Fruit fly (Drosophila melanogaster) whole organism, prepupa: ENCODE data around the gene CG13659.

Experiments used
- CG10631 ChIP-seq: fragments of 200-800 bp; sonication (Bioruptor generic); optimal IDR thresholded peaks from 2 replicates; lab custom pipeline; 2016; ENCODE audit warnings: missing biosample characterization, missing genetic modification characterization
- CG10669 ChIP-seq: fragments of 200-800 bp; sonication (Bioruptor generic); optimal IDR thresholded peaks from 3 replicates; lab custom pipeline; 2018; ENCODE audit warnings: missing biosample characterization, mild to moderate bottlenecking, missing genetic modification characterization, moderate library complexity
- CG3032 ChIP-seq: fragments of 200-800 bp; optimal IDR thresholded peaks from 2 replicates; lab custom pipeline; 2019; ENCODE audit warnings: missing biosample characterization, mild to moderate bottlenecking, missing genetic modification characterization, moderate library complexity
- salr ChIP-seq, 2 experiments: fragments of 200-800 bp; sonication (Bioruptor generic); optimal IDR thresholded peaks; 3 replicates each; lab custom pipeline; 2016 to 2018; ENCODE audit warnings: missing biosample characterization in 2 of 2, missing genetic modification characterization in 2 of 2, mild to moderate bottlenecking in 1 of 2

DNA sequence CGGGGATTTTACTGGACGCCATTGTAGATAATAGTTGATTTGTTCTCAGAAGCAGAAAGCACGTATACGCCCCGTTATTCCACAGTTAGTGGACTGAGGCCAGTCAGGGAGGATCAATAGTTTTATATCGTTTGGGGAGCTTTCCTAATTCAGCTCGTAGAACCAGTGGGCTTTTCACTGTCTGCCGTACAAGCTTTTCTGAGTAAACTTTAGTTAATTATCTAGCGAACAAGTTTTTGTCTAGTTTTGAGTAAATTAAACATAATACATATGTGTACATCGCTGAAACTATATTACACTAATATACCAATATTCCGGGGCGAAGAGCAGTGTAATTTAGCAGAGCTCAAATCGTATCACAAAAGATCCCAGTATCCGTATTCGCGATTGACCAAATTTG is 22.0 kb downstream of the CG13659 start, which contains the start of gene CG10562:
- TF ChIP-seq CG10669 (GFP tag; lab: Kevin White, UChicago) = no peak
- no peak for TF ChIP-seq CG3032 (tag; lab: Kevin White, UChicago)
- no peak for TF ChIP-seq CG10631 (GFP tag; lab: Kevin White, UChicago)
- no peak for TF ChIP-seq salr (GFP tag; optimal IDR thresholded peaks at IDR 0.05; lab: Kevin White, UChicago)
